Worm (Caenorhabditis elegans): ENCODE measurements around the gene F59F5.5.

The F59F5.5 gene

ce11 chrX:10568385-10569149 lies 22.8 kb downstream of the F59F5.5 start (continued):
- TF ChIP-seq ctbp-1 (GFP tag; IDR thresholded peaks at IDR 0.05) (peak; percentile 90), nhr-28 (tag; optimal IDR thresholded peaks at IDR 0.05) (peak; percentile 89), tag-97 (GFP tag; IDR thresholded peaks at IDR 0.05) (0 out of 2 replicates have a peak, but pooled peaks have one; percentile 7), gei-8 (GFP tag; optimal IDR thresholded peaks at IDR 0.05) (peak; percentile 85), spr-1 (tag; optimal IDR thresholded peaks at IDR 0.05) (peak; percentile 91), ztf-11 (tag; optimal IDR thresholded peaks at IDR 0.05) (no peak), sdz-12 (GFP tag; optimal IDR thresholded peaks at IDR 0.05) (no peak), pqm-1 (tag; optimal IDR thresholded peaks at IDR 0.05) (peak; percentile 8), F49E8.2 (tag; optimal IDR thresholded peaks at IDR 0.05; ENCODE audit: borderline replicate concordance) (no peak), mep-1 (tag; optimal IDR thresholded peaks at IDR 0.05) (peak; percentile 93), nhr-237 (tag; optimal IDR thresholded peaks at IDR 0.05) (no peak), hlh-11 (tag; optimal IDR thresholded peaks at IDR 0.05) (peak; percentile 98), nhr-11 (tag; optimal IDR thresholded peaks at IDR 0.05) (peak; percentile 68), mes-2 (tag; optimal IDR thresholded peaks at IDR 0.05; ENCODE audit: poor library complexity, severe bottlenecking) (peak; percentile 81), F10B5.3 (tag; optimal IDR thresholded peaks at IDR 0.05) (peak; percentile 84), madf-5 (GFP tag; IDR thresholded peaks at IDR 0.05) (no peak), ceh-32 (tag; optimal IDR thresholded peaks at IDR 0.05; ENCODE audit: poor library complexity) (peak; percentile 72), nhr-48 (tag; optimal IDR thresholded peaks at IDR 0.05) (peak; percentile 95), nhr-77 (tag; optimal IDR thresholded peaks at IDR 0.05) (peak; percentile 85), ceh-44 (GFP tag; IDR thresholded peaks at IDR 0.05) (no peak), daf-19 (GFP tag; conservative IDR thresholded peaks at IDR 0.05) (no peak), nhr-42 (GFP tag; IDR thresholded peaks at IDR 0.05) (peak; percentile 61), snpc-4 (tag; optimal IDR thresholded peaks at IDR 0.05) (peak; percentile 4), R02D3.7 (tag; optimal IDR thresholded peaks at IDR 0.05) (no peak), ceh-82 (tag; optimal IDR thresholded peaks at IDR 0.05) (no peak), dmd-8 (GFP tag; IDR thresholded peaks at IDR 0.05) (0 out of 2 replicates have a peak, but pooled peaks have one; percentile 48), hmg-1.1 (GFP tag; IDR thresholded peaks at IDR 0.05) (peak; percentile 97), unc-39 (tag; optimal IDR thresholded peaks at IDR 0.05) (no peak), mdt-29 (GFP tag; IDR thresholded peaks at IDR 0.05) (peak; percentile 35; the same call in 1 of the 2 replicates), dmd-6 (GFP tag; IDR thresholded peaks at IDR 0.05) (peak; percentile 80), zfp-2 (tag; optimal IDR thresholded peaks at IDR 0.05) (peak; percentile 62), ces-1 (GFP tag; optimal IDR thresholded peaks at IDR 0.05) (peak; percentile 56)

- TF ChIP-seq hmg-1.1 (GFP tag; IDR thresholded peaks at IDR 0.05) (no peak), nhr-28 (tag; optimal IDR thresholded peaks at IDR 0.05) (no peak), unc-62 (GFP tag; optimal IDR thresholded peaks at IDR 0.05 in 1 of 2) (peak in 1 of 2 experiments; percentile 97), unc-62 (tag; optimal IDR thresholded peaks at IDR 0.05) (no peak), nhr-41 (GFP tag; IDR thresholded peaks at IDR 0.05) (no peak), D1046.2 (GFP tag; IDR thresholded peaks at IDR 0.05) (no peak)
These were observed 23.4 kb downstream of the F59F5.5 start, which contains the start of gene bet-2 for ce11 chrX:10569185-10569584. bet-2 (plus strand) TSS chrX:10569273.

- TF ChIP-seq spr-1 (tag; optimal IDR thresholded peaks at IDR 0.05) (peak; percentile 5), Y105C5A.15 (GFP tag; IDR thresholded peaks at IDR 0.05) (no peak), T20F7.1 (GFP tag; optimal IDR thresholded peaks at IDR 0.05) (peak; percentile 62), jun-1 (tag; optimal IDR thresholded peaks at IDR 0.05) (no peak), unc-39 (tag; optimal IDR thresholded peaks at IDR 0.05) (no peak), F49E8.2 (tag; optimal IDR thresholded peaks at IDR 0.05; ENCODE audit: borderline replicate concordance) (no peak), dmd-8 (GFP tag; IDR thresholded peaks at IDR 0.05) (no peak), dve-1 (tag; optimal IDR thresholded peaks at IDR 0.05; ENCODE audit: insufficient read depth) (peak; percentile 56), hlh-11 (tag; optimal IDR thresholded peaks at IDR 0.05) (peak; percentile 30), lir-3 (tag; optimal IDR thresholded peaks at IDR 0.05) (no peak), ZK546.5 (tag; optimal IDR thresholded peaks at IDR 0.05) (no peak), mep-1 (tag; optimal IDR thresholded peaks at IDR 0.05) (peak; percentile 66), nhr-6 (tag; optimal IDR thresholded peaks at IDR 0.05) (no peak), T26A8.4 (GFP tag; IDR thresholded peaks at IDR 0.05) (no peak), mes-2 (tag; optimal IDR thresholded peaks at IDR 0.05; ENCODE audit: poor library complexity, severe bottlenecking) (peak; percentile 75), hmg-1.1 (GFP tag; IDR thresholded peaks at IDR 0.05) (peak; percentile 46), dpl-1 (GFP tag; optimal IDR thresholded peaks at IDR 0.05) (peak; percentile 23), lin-38 (GFP tag; IDR thresholded peaks at IDR 0.05) (peak; percentile 89), F26F4.8 (GFP tag; conservative IDR thresholded peaks at IDR 0.05) (no peak), aha-1 (tag) (peak; percentile 96)
These were observed 30.6 kb downstream of the F59F5.5 start for ce11 chrX:10576410-10576809.

Measured in whole organism, L4 larva.